Worm (Caenorhabditis elegans) whole organism, late embryonic: ENCODE measurements around the gene srxa-19.

ENCODE experiments used
- ceh-14 ChIP-seq: sonication (generic microtip); optimal IDR thresholded peaks from 2 replicates; lab custom pipeline; 2016; ENCODE audit warnings: missing genotype, missing genetic modification characterization, missing compliant biosample characterization
- ceh-18 ChIP-seq: sonication (generic microtip); optimal IDR thresholded peaks from 2 replicates; lab custom pipeline; 2016; ENCODE audit warnings: missing genetic modification characterization, missing compliant biosample characterization
- ceh-2 ChIP-seq: sonication (generic microtip); optimal IDR thresholded peaks from 2 replicates; lab custom pipeline; 2016; ENCODE audit warnings: missing genotype, missing genetic modification characterization, missing compliant biosample characterization
- ceh-22 ChIP-seq: sonication (generic microtip); optimal IDR thresholded peaks from 2 replicates; lab custom pipeline; 2017; ENCODE audit warnings: missing biosample characterization, missing genetic modification characterization
- ceh-24 ChIP-seq: sonication (generic microtip); optimal IDR thresholded peaks from 2 replicates; lab custom pipeline; 2016; ENCODE audit warnings: mild to moderate bottlenecking, missing genetic modification characterization, missing compliant biosample characterization
- ceh-31 ChIP-seq: sonication (generic microtip); optimal IDR thresholded peaks from 2 replicates; lab custom pipeline; 2016; ENCODE audit warnings: missing genetic modification characterization, missing compliant biosample characterization
- ceh-45 ChIP-seq: fragments of 200-800 bp; sonication (Bioruptor generic); IDR thresholded peaks from 2 replicates; pipeline ENCODE4 v1.3.6; 2022; ENCODE audit warnings: missing genetic modification reagents, missing genetic modification characterization, missing compliant biosample characterization
- ceh-9 ChIP-seq: sonication (generic microtip); optimal IDR thresholded peaks from 2 replicates; lab custom pipeline; 2016; ENCODE audit warnings: mild to moderate bottlenecking, missing genetic modification characterization, inconsistent platforms, missing compliant biosample characterization
- che-1 ChIP-seq: sonication (generic microtip); optimal IDR thresholded peaks from 2 replicates; lab custom pipeline; 2016; ENCODE audit warnings: mild to moderate bottlenecking, missing genetic modification characterization, missing compliant biosample characterization
- elt-2 ChIP-seq: sonication (generic microtip); optimal IDR thresholded peaks from 2 replicates; lab custom pipeline; 2016; ENCODE audit warnings: missing genetic modification reagents, missing genetic modification characterization, missing compliant biosample characterization
- elt-4 ChIP-seq: sonication (generic microtip); optimal IDR thresholded peaks from 2 replicates; lab custom pipeline; 2016; ENCODE audit warnings: missing genetic modification characterization, missing compliant biosample characterization
- ets-4 ChIP-seq: sonication (generic microtip); optimal IDR thresholded peaks from 2 replicates; lab custom pipeline; 2016; ENCODE audit warnings: missing genetic modification characterization, missing compliant biosample characterization
- eyg-1 ChIP-seq: sonication (generic microtip); optimal IDR thresholded peaks from 2 replicates; lab custom pipeline; 2016; ENCODE audit warnings: missing genotype, missing genetic modification characterization, missing compliant biosample characterization
- fkh-6 ChIP-seq: sonication (generic microtip); optimal IDR thresholded peaks from 2 replicates; lab custom pipeline; 2016; ENCODE audit warnings: missing genetic modification characterization, missing compliant biosample characterization
- hlh-15 ChIP-seq: sonication (generic microtip); optimal IDR thresholded peaks from 2 replicates; lab custom pipeline; 2016; ENCODE audit warnings: missing genetic modification characterization, missing compliant biosample characterization
- hlh-30 ChIP-seq: sonication (generic microtip); optimal IDR thresholded peaks from 2 replicates; lab custom pipeline; 2017; ENCODE audit warnings: antibody characterized with exemption, missing genetic modification characterization, missing compliant biosample characterization; ENCODE audit not compliant: insufficient read depth
- hlh-8 ChIP-seq: sonication (generic microtip); optimal IDR thresholded peaks from 2 replicates; lab custom pipeline; 2016; ENCODE audit warnings: missing genotype, missing genetic modification characterization, missing compliant biosample characterization
- lim-6 ChIP-seq: sonication (generic microtip); optimal IDR thresholded peaks from 2 replicates; lab custom pipeline; 2016; ENCODE audit warnings: missing genetic modification characterization, missing compliant biosample characterization
- lin-11 ChIP-seq: fragments of 200-800 bp; sonication (Bioruptor generic); optimal IDR thresholded peaks from 2 replicates; lab custom pipeline; 2018; ENCODE audit warnings: mild to moderate bottlenecking, missing genetic modification characterization, missing compliant biosample characterization
- mec-3 ChIP-seq: sonication (generic microtip); optimal IDR thresholded peaks from 2 replicates; lab custom pipeline; 2016; ENCODE audit warnings: borderline replicate concordance, missing genetic modification characterization, missing compliant biosample characterization
- nfya-1 ChIP-seq: sonication (generic microtip); optimal IDR thresholded peaks from 2 replicates; lab custom pipeline; 2017; ENCODE audit warnings: missing genetic modification characterization, mild to moderate bottlenecking, missing compliant biosample characterization, antibody characterized with exemption, moderate library complexity
- nhr-11 ChIP-seq: fragments of 150-350 bp; optimal IDR thresholded peaks from 2 replicates; lab custom pipeline; 2014; ENCODE audit warnings: missing biosample characterization, missing genetic modification characterization
- nhr-232 ChIP-seq: sonication (generic microtip); optimal IDR thresholded peaks from 2 replicates; lab custom pipeline; 2016; ENCODE audit warnings: missing genetic modification characterization, missing compliant biosample characterization
- npax-4 ChIP-seq: sonication (generic microtip); optimal IDR thresholded peaks from 2 replicates; lab custom pipeline; 2016; ENCODE audit warnings: missing genetic modification characterization, missing compliant biosample characterization
- pag-3 ChIP-seq: sonication (generic microtip); optimal IDR thresholded peaks from 2 replicates; lab custom pipeline; 2016; ENCODE audit warnings: missing compliant biosample characterization, missing genetic modification characterization, borderline replicate concordance
- pat-9 ChIP-seq: fragments of 200-800 bp; sonication (Bioruptor generic); optimal IDR thresholded peaks from 2 replicates; lab custom pipeline; 2018; ENCODE audit warnings: mild to moderate bottlenecking, missing genetic modification characterization, moderate library complexity, missing compliant biosample characterization
- pha-2 ChIP-seq: sonication (generic microtip); optimal IDR thresholded peaks from 2 replicates; lab custom pipeline; 2017; ENCODE audit warnings: mild to moderate bottlenecking, missing genetic modification characterization, missing compliant biosample characterization
- pha-4 ChIP-seq: fragments of 150-350 bp; optimal IDR thresholded peaks from 2 replicates; lab custom pipeline; 2018; ENCODE audit warnings: missing biosample characterization, missing genetic modification reagents, missing genetic modification characterization
- pqm-1 ChIP-seq: sonication (generic microtip); optimal IDR thresholded peaks from 2 replicates; lab custom pipeline; 2016; ENCODE audit warnings: missing genetic modification characterization, missing compliant biosample characterization
- ref-2 ChIP-seq: sonication (generic microtip); optimal IDR thresholded peaks from 2 replicates; lab custom pipeline; 2016; ENCODE audit warnings: missing genetic modification characterization, missing compliant biosample characterization
- sdc-2 ChIP-seq: sonication (generic microtip); optimal IDR thresholded peaks from 2 replicates; lab custom pipeline; 2016; ENCODE audit warnings: missing genotype, missing genetic modification characterization, missing compliant biosample characterization
- sox-4 ChIP-seq: sonication (generic microtip); optimal IDR thresholded peaks from 2 replicates; lab custom pipeline; 2017; ENCODE audit warnings: mild to moderate bottlenecking, missing genetic modification characterization, inconsistent platforms, missing compliant biosample characterization
- tbx-2 ChIP-seq: sonication (generic microtip); optimal IDR thresholded peaks from 2 replicates; lab custom pipeline; 2016; ENCODE audit warnings: missing genetic modification characterization, missing compliant biosample characterization
- ttx-3 ChIP-seq: sonication (generic microtip); optimal IDR thresholded peaks from 2 replicates; lab custom pipeline; 2016; ENCODE audit warnings: missing genetic modification reagents, missing genetic modification characterization, missing compliant biosample characterization
- unc-3 ChIP-seq, 2 experiments: fragments of 200-800 bp in 1 of 2; sonication (Bioruptor generic) in 1 of 2; sonication (generic microtip) in 1 of 2; conservative IDR thresholded peaks in 1 of 2; optimal IDR thresholded peaks in 1 of 2; 2 replicates each; pipeline versions ENCODE4 v1.3.6 to Lab custom; 2016 to 2022; ENCODE audit warnings: missing compliant biosample characterization in 2 of 2, missing genetic modification characterization in 2 of 2, missing genetic modification reagents in 1 of 2

srxa-19 gene

DNA sequence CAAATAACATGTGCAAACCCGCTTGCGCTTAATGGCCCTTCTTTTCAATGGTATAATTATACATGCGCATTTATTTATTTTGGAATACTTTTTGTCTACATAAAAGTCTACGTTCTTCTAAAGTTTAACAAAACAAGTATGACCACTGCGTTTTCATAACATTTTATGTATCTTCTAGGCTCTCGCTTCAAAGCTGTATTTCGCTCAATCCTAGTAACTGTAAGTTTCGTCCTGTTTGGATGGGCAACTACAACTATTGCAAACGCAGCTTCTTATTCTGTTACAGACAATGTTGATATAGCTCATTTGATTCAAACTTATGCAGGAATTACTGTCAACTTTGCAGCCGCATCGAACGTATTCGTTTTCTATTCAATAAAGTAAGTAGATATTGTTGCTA lies 27.2 kb upstream of the srxa-19 start, which contains the start of gene srsx-27:
TSS of gene srsx-27 (plus strand) at position 301 of the 400 bp plus-strand sequence.
- TF ChIP-seq ceh-22 (no peak), nhr-232 (tag; lab: Kevin White, UChicago) (no peak), unc-3 (GFP tag; conservative IDR thresholded peaks at IDR 0.05; lab: Robert Waterston, UW) (no peak), unc-3 (tag; optimal IDR thresholded peaks at IDR 0.05; lab: Kevin White, UChicago) (no peak), eyg-1 (tag; lab: Kevin White, UChicago) (no peak), nhr-11 (no peak), pag-3 (tag; lab: Kevin White, UChicago) (no peak), elt-4 (tag; lab: Kevin White, UChicago) (no peak), ref-2 (tag; lab: Kevin White, UChicago) (no peak), ceh-31 (tag; lab: Kevin White, UChicago) (no peak), che-1 (tag; lab: Kevin White, UChicago) (no peak), lim-6 (tag; lab: Kevin White, UChicago) (no peak), ceh-24 (tag; lab: Kevin White, UChicago) (no peak), nfya-1 (tag; lab: Kevin White, UChicago) (no peak), ttx-3 (tag; lab: Kevin White, UChicago) (no peak), pqm-1 (tag; lab: Kevin White, UChicago) (no peak), ceh-2 (no peak), ets-4 (tag; lab: Kevin White, UChicago) (no peak), pat-9 (tag; lab: Kevin White, UChicago) (no peak), ceh-14 (tag; lab: Kevin White, UChicago) (no peak)

ce11 chrV:10148352-10148751 lies 25.8 kb upstream of the srxa-19 start, which contains the start of gene srsx-26:
Gene srsx-26, plus strand, starts transcription at chrV:10148652.
- TF ChIP-seq pha-2 (tag; lab: Kevin White, UChicago) = no peak
- TF ChIP-seq npax-4 (tag; lab: Kevin White, UChicago) = no peak
- TF ChIP-seq lin-11 = no peak
- TF ChIP-seq hlh-30 (tag; lab: Kevin White, UChicago) = no peak
- TF ChIP-seq sox-4 (tag; lab: Kevin White, UChicago) = no peak
- no peak for TF ChIP-seq fkh-6 (tag; lab: Kevin White, UChicago)
- no peak for TF ChIP-seq che-1 (tag; lab: Kevin White, UChicago)
- no peak for TF ChIP-seq ceh-45
- TF ChIP-seq mec-3 = no peak

ce11 chrV:10146787-10147186 lies 24.2 kb upstream of the srxa-19 start:
- TF ChIP-seq ceh-18 (tag; lab: Kevin White, UChicago) (peak; percentile 60), elt-2 (tag; lab: Kevin White, UChicago) (no peak)

ce11 chrV:10145653-10146052 lies 23.1 kb upstream of the srxa-19 start, which contains the start of gene C51E3.9:
Gene C51E3.9, plus strand, starts transcription at chrV:10145953.
- TF ChIP-seq tbx-2 (tag; lab: Kevin White, UChicago) = no peak
- TF ChIP-seq pat-9 (tag; lab: Kevin White, UChicago) = no peak
- no peak for TF ChIP-seq ceh-9 (tag; lab: Kevin White, UChicago)
- TF ChIP-seq hlh-15 (tag; lab: Kevin White, UChicago) = no peak
- no peak for TF ChIP-seq sdc-2
- no peak for TF ChIP-seq lin-11
- TF ChIP-seq hlh-8 (tag; lab: Kevin White, UChicago) = no peak
- TF ChIP-seq npax-4 (tag; lab: Kevin White, UChicago) = no peak
- TF ChIP-seq pha-4 (tag; lab: Kevin White, UChicago) = no peak
- TF ChIP-seq, all 69 proteins: peak for 0
